Worm (Caenorhabditis elegans) whole organism, L4 larva: ENCODE measurements around the gene C15H9.11.

ENCODE experiments used
- dve-1 ChIP-seq: sonication (generic microtip); optimal IDR thresholded peaks from 2 replicates; lab custom pipeline; 2017; ENCODE audit warnings: antibody characterized with exemption, mild to moderate bottlenecking, missing genetic modification characterization, missing compliant biosample characterization; ENCODE audit not compliant: insufficient read depth
- fos-1 ChIP-seq: fragments of 150-350 bp; optimal IDR thresholded peaks from 2 replicates; lab custom pipeline; 2014; ENCODE audit warnings: missing biosample characterization, missing genetic modification characterization
- lin-13 ChIP-seq: fragments of 150-350 bp; optimal IDR thresholded peaks from 2 replicates; lab custom pipeline; 2014; ENCODE audit warnings: missing biosample characterization, missing genetic modification reagents, missing genetic modification characterization
- lin-29 ChIP-seq: fragments of 200-800 bp; sonication (Bioruptor generic); IDR thresholded peaks from 2 replicates; pipeline ENCODE4 v1.3.6; 2022; ENCODE audit warnings: missing genetic modification reagents, missing genetic modification characterization, missing compliant biosample characterization
- madf-5 ChIP-seq, 2 experiments: fragments of 200-800 bp; sonication (Bioruptor generic); IDR thresholded peaks; 2 replicates each; pipeline ENCODE4 v1.3.6; 2022; ENCODE audit warnings: missing compliant biosample characterization in 2 of 2, missing genetic modification characterization in 2 of 2
- nhr-6 ChIP-seq: fragments of 150-350 bp; optimal IDR thresholded peaks from 2 replicates; lab custom pipeline; 2014; ENCODE audit warnings: missing biosample characterization, missing genetic modification characterization
- saeg-2 ChIP-seq: fragments of 200-800 bp; sonication (Bioruptor generic); IDR thresholded peaks from 2 replicates; pipeline ENCODE4 v1.3.6; 2022; ENCODE audit warnings: missing genetic modification reagents, missing genetic modification characterization, missing compliant biosample characterization
- skn-1 ChIP-seq: fragments of 150-350 bp; optimal IDR thresholded peaks from 2 replicates; lab custom pipeline; 2014; ENCODE audit warnings: missing biosample characterization, missing genetic modification characterization
- unc-62 ChIP-seq, 3 experiments: fragments of 150-350 bp in 1 of 3; sonication (generic microtip); optimal IDR thresholded peaks in 2 of 3; peaks in 1 of 3; 1 replicate in 1 of 3; 2 replicates in 2 of 3; lab custom pipeline; 2014 to 2017; ENCODE audit warnings: missing biosample characterization in 3 of 3, missing genetic modification characterization in 3 of 3, missing genetic modification reagents in 3 of 3, missing genotype in 1 of 3

- peak in 1 of 2 experiments; percentile 24 for TF ChIP-seq unc-62 (GFP tag; optimal IDR thresholded peaks at IDR 0.05 in 1 of 2; lab: Kevin White, UChicago)
- no peak for TF ChIP-seq unc-62 (tag; optimal IDR thresholded peaks at IDR 0.05; lab: Kevin White, UChicago)
- no peak for TF ChIP-seq nhr-6 (tag; lab: Kevin White, UChicago)
- no peak for TF ChIP-seq skn-1
- TF ChIP-seq madf-5 (GFP tag; IDR thresholded peaks at IDR 0.05; lab: Robert Waterston, UW), result no peak
- no peak for TF ChIP-seq lin-29
- TF ChIP-seq dve-1 (tag; lab: Kevin White, UChicago), result no peak
- peak; percentile 17 for TF ChIP-seq lin-13 (GFP tag; lab: Kevin White, UChicago)
- TF ChIP-seq saeg-2 (GFP tag; lab: Robert Waterston, UW), result no peak
- TF ChIP-seq fos-1, result no peak
Measured at ce11 chrX:6128225-6128686, 25.1 kb upstream of the C15H9.11 start, which contains the start of gene C15H9.9.
